Worm (Caenorhabditis elegans) whole organism, late embryonic: ENCODE data around the gene ssp-35.

Source experiments
- F13H6.1 ChIP-seq: sonication (generic microtip); optimal IDR thresholded peaks from 2 replicates; lab custom pipeline; 2016; ENCODE audit warnings: missing genetic modification characterization, missing compliant biosample characterization
- K02D7.2 ChIP-seq: sonication (generic microtip); optimal IDR thresholded peaks from 2 replicates; lab custom pipeline; 2017; ENCODE audit warnings: mild to moderate bottlenecking, missing genetic modification characterization, missing compliant biosample characterization
- T23F11.4 ChIP-seq: fragments of 200-800 bp; sonication (Bioruptor generic); optimal IDR thresholded peaks from 2 replicates; lab custom pipeline; 2018; ENCODE audit warnings: mild to moderate bottlenecking, missing genetic modification characterization, missing compliant biosample characterization
- ahr-1 ChIP-seq: sonication (generic microtip); optimal IDR thresholded peaks from 2 replicates; lab custom pipeline; 2016; ENCODE audit warnings: missing genetic modification characterization, missing compliant biosample characterization
- ama-1 ChIP-seq: fragments of 150-350 bp; optimal IDR thresholded peaks from 2 replicates; lab custom pipeline; 2014
- ceh-18 ChIP-seq: sonication (generic microtip); optimal IDR thresholded peaks from 2 replicates; lab custom pipeline; 2016; ENCODE audit warnings: missing genetic modification characterization, missing compliant biosample characterization
- ceh-24 ChIP-seq: sonication (generic microtip); optimal IDR thresholded peaks from 2 replicates; lab custom pipeline; 2016; ENCODE audit warnings: mild to moderate bottlenecking, missing genetic modification characterization, missing compliant biosample characterization
- ceh-30 ChIP-seq: fragments of 150-350 bp; optimal IDR thresholded peaks from 2 replicates; lab custom pipeline; 2014; ENCODE audit warnings: missing biosample characterization, missing genetic modification characterization
- ceh-31 ChIP-seq: sonication (generic microtip); optimal IDR thresholded peaks from 2 replicates; lab custom pipeline; 2016; ENCODE audit warnings: missing genetic modification characterization, missing compliant biosample characterization
- ceh-34 ChIP-seq: sonication (generic microtip); optimal IDR thresholded peaks from 2 replicates; lab custom pipeline; 2016; ENCODE audit warnings: mild to moderate bottlenecking, missing genetic modification characterization, missing compliant biosample characterization
- ceh-45 ChIP-seq: fragments of 200-800 bp; sonication (Bioruptor generic); IDR thresholded peaks from 2 replicates; pipeline ENCODE4 v1.3.6; 2022; ENCODE audit warnings: missing genetic modification reagents, missing genetic modification characterization, missing compliant biosample characterization
- ceh-6 ChIP-seq: fragments of 200-800 bp; sonication (Bioruptor generic); optimal IDR thresholded peaks from 2 replicates; lab custom pipeline; 2018; ENCODE audit warnings: mild to moderate bottlenecking, missing genetic modification characterization, missing compliant biosample characterization
- ceh-9 ChIP-seq: sonication (generic microtip); optimal IDR thresholded peaks from 2 replicates; lab custom pipeline; 2016; ENCODE audit warnings: mild to moderate bottlenecking, missing genetic modification characterization, inconsistent platforms, missing compliant biosample characterization
- che-1 ChIP-seq: sonication (generic microtip); optimal IDR thresholded peaks from 2 replicates; lab custom pipeline; 2016; ENCODE audit warnings: mild to moderate bottlenecking, missing genetic modification characterization, missing compliant biosample characterization
- elt-2 ChIP-seq: sonication (generic microtip); optimal IDR thresholded peaks from 2 replicates; lab custom pipeline; 2016; ENCODE audit warnings: missing genetic modification reagents, missing genetic modification characterization, missing compliant biosample characterization
- elt-4 ChIP-seq: sonication (generic microtip); optimal IDR thresholded peaks from 2 replicates; lab custom pipeline; 2016; ENCODE audit warnings: missing genetic modification characterization, missing compliant biosample characterization
- eyg-1 ChIP-seq: sonication (generic microtip); optimal IDR thresholded peaks from 2 replicates; lab custom pipeline; 2016; ENCODE audit warnings: missing genotype, missing genetic modification characterization, missing compliant biosample characterization
- fax-1 ChIP-seq: sonication (generic microtip); optimal IDR thresholded peaks from 2 replicates; lab custom pipeline; 2016; ENCODE audit warnings: missing genotype, missing genetic modification characterization, missing compliant biosample characterization
- fkh-10 ChIP-seq: fragments of 150-350 bp; optimal IDR thresholded peaks from 2 replicates; lab custom pipeline; 2014; ENCODE audit warnings: missing biosample characterization, missing genetic modification reagents, missing genetic modification characterization
- fkh-6 ChIP-seq: sonication (generic microtip); optimal IDR thresholded peaks from 2 replicates; lab custom pipeline; 2016; ENCODE audit warnings: missing genetic modification characterization, missing compliant biosample characterization
- hlh-15 ChIP-seq: sonication (generic microtip); optimal IDR thresholded peaks from 2 replicates; lab custom pipeline; 2016; ENCODE audit warnings: missing genetic modification characterization, missing compliant biosample characterization
- hlh-30 ChIP-seq: sonication (generic microtip); optimal IDR thresholded peaks from 2 replicates; lab custom pipeline; 2017; ENCODE audit warnings: antibody characterized with exemption, missing genetic modification characterization, missing compliant biosample characterization; ENCODE audit not compliant: insufficient read depth
- hlh-6 ChIP-seq: sonication (generic microtip); optimal IDR thresholded peaks from 2 replicates; lab custom pipeline; 2016; ENCODE audit warnings: missing genotype, missing genetic modification characterization, missing compliant biosample characterization
- lin-11 ChIP-seq: fragments of 200-800 bp; sonication (Bioruptor generic); optimal IDR thresholded peaks from 2 replicates; lab custom pipeline; 2018; ENCODE audit warnings: mild to moderate bottlenecking, missing genetic modification characterization, missing compliant biosample characterization
- nfya-1 ChIP-seq: sonication (generic microtip); optimal IDR thresholded peaks from 2 replicates; lab custom pipeline; 2017; ENCODE audit warnings: missing genetic modification characterization, mild to moderate bottlenecking, missing compliant biosample characterization, antibody characterized with exemption, moderate library complexity
- nhr-11 ChIP-seq: fragments of 150-350 bp; optimal IDR thresholded peaks from 2 replicates; lab custom pipeline; 2014; ENCODE audit warnings: missing biosample characterization, missing genetic modification characterization
- npax-4 ChIP-seq: sonication (generic microtip); optimal IDR thresholded peaks from 2 replicates; lab custom pipeline; 2016; ENCODE audit warnings: missing genetic modification characterization, missing compliant biosample characterization
- pat-9 ChIP-seq: fragments of 200-800 bp; sonication (Bioruptor generic); optimal IDR thresholded peaks from 2 replicates; lab custom pipeline; 2018; ENCODE audit warnings: mild to moderate bottlenecking, missing genetic modification characterization, moderate library complexity, missing compliant biosample characterization
- pqm-1 ChIP-seq: sonication (generic microtip); optimal IDR thresholded peaks from 2 replicates; lab custom pipeline; 2016; ENCODE audit warnings: missing genetic modification characterization, missing compliant biosample characterization
- rnt-1 ChIP-seq: sonication (generic microtip); optimal IDR thresholded peaks from 2 replicates; lab custom pipeline; 2016; ENCODE audit warnings: missing genetic modification characterization, missing compliant biosample characterization
- sox-2 ChIP-seq: fragments of 200-800 bp; sonication (Bioruptor generic); IDR thresholded peaks from 2 replicates; pipeline ENCODE4 v1.3.6; 2022; ENCODE audit warnings: missing genetic modification reagents, missing genetic modification characterization, missing compliant biosample characterization
- sox-4 ChIP-seq: sonication (generic microtip); optimal IDR thresholded peaks from 2 replicates; lab custom pipeline; 2017; ENCODE audit warnings: mild to moderate bottlenecking, missing genetic modification characterization, inconsistent platforms, missing compliant biosample characterization
- tbx-2 ChIP-seq: sonication (generic microtip); optimal IDR thresholded peaks from 2 replicates; lab custom pipeline; 2016; ENCODE audit warnings: missing genetic modification characterization, missing compliant biosample characterization
- tbx-7 ChIP-seq: sonication (generic microtip); optimal IDR thresholded peaks from 2 replicates; lab custom pipeline; 2016; ENCODE audit warnings: missing genotype, missing genetic modification characterization, missing compliant biosample characterization
- ttx-3 ChIP-seq: sonication (generic microtip); optimal IDR thresholded peaks from 2 replicates; lab custom pipeline; 2016; ENCODE audit warnings: missing genetic modification reagents, missing genetic modification characterization, missing compliant biosample characterization
- unc-3 ChIP-seq, 2 experiments: fragments of 200-800 bp in 1 of 2; sonication (Bioruptor generic) in 1 of 2; sonication (generic microtip) in 1 of 2; conservative IDR thresholded peaks in 1 of 2; optimal IDR thresholded peaks in 1 of 2; 2 replicates each; pipeline versions ENCODE4 v1.3.6 to Lab custom; 2016 to 2022; ENCODE audit warnings: missing compliant biosample characterization in 2 of 2, missing genetic modification characterization in 2 of 2, missing genetic modification reagents in 1 of 2
- unc-55 ChIP-seq: sonication (generic microtip); optimal IDR thresholded peaks from 2 replicates; lab custom pipeline; 2017; ENCODE audit warnings: missing biosample characterization, missing genetic modification reagents, missing genetic modification characterization
- unc-86 ChIP-seq: sonication (generic microtip); optimal IDR thresholded peaks from 2 replicates; lab custom pipeline; 2016; ENCODE audit warnings: missing genetic modification characterization, missing compliant biosample characterization
- zip-5 ChIP-seq: sonication (generic microtip); optimal IDR thresholded peaks from 2 replicates; lab custom pipeline; 2016; ENCODE audit warnings: missing genetic modification characterization, missing compliant biosample characterization
- ztf-16 ChIP-seq: sonication (generic microtip); optimal IDR thresholded peaks from 2 replicates; lab custom pipeline; 2017; ENCODE audit warnings: missing genetic modification characterization, missing compliant biosample characterization

ssp-35 gene

DNA sequence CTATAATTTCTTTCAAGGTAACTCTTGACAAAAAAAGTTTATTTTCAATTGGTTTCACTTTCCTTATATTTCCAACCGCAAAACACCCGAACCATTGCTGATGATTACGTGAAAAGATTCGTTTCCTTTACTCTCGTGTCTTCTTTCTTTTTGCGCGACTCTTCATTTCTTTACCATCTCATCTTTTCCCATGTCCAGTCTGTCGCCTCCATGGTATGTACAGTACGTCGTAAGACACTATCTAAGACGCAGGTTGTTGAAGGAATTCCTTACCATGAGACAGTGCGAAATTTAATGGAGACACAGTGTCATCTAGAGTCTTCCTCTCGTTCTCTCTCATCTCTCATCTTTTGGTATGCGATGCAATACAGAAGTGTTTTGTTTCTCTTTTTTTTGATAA lies 36.5 kb upstream of the ssp-35 start:
- peak; percentile 55 for TF ChIP-seq nfya-1 (tag; lab: Kevin White, UChicago)
- no peak for TF ChIP-seq ama-1 (lab: Kevin White, UChicago)
- no peak for TF ChIP-seq npax-4 (tag; lab: Kevin White, UChicago)
- TF ChIP-seq lin-11 (tag; lab: Kevin White, UChicago) = no peak
- TF ChIP-seq fkh-10 (GFP tag; lab: Kevin White, UChicago) = no peak
- TF ChIP-seq ceh-30 = peak; percentile 19
- peak; percentile 68 for TF ChIP-seq hlh-30 (tag; lab: Kevin White, UChicago)
- TF ChIP-seq ztf-16 (tag; lab: Kevin White, UChicago) = no peak
- TF ChIP-seq ceh-6 (GFP tag; lab: Kevin White, UChicago) = no peak
- peak; percentile 23 for TF ChIP-seq elt-2 (tag; lab: Kevin White, UChicago)
- TF ChIP-seq che-1 = no peak

DNA sequence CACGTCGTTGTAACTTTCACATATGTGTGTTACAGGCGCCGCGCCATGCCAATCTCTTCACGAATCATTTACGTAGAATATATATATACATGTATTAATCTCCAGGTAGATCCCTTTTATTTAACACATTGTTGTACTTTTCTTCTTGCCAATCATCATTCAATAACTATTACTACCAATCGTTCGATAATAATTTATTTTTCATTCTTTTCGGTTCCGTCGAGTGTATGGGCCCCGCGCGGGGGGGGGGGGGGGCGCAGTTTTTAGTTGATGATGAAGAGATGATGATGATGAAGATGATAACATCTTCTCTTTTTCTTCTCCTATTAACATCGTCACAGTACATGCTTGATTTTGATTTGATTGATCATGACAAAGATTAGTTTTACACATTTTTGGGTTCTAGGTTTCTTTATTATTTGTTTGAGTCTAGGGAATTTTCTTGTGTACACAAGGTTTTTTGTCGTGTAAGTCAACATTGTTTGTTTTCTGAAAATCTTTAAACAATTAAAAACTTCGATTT lies 35.7 kb upstream of the ssp-35 start:
- no peak for TF ChIP-seq unc-86
- no peak for TF ChIP-seq sox-4 (tag; lab: Kevin White, UChicago)
- no peak for TF ChIP-seq lin-11 (tag; lab: Kevin White, UChicago)
- TF ChIP-seq ceh-30 = no peak
- no peak for TF ChIP-seq elt-4
- TF ChIP-seq eyg-1 = no peak
- TF ChIP-seq tbx-7 (tag; lab: Kevin White, UChicago) = no peak
- no peak for TF ChIP-seq tbx-2 (tag; lab: Kevin White, UChicago)

DNA sequence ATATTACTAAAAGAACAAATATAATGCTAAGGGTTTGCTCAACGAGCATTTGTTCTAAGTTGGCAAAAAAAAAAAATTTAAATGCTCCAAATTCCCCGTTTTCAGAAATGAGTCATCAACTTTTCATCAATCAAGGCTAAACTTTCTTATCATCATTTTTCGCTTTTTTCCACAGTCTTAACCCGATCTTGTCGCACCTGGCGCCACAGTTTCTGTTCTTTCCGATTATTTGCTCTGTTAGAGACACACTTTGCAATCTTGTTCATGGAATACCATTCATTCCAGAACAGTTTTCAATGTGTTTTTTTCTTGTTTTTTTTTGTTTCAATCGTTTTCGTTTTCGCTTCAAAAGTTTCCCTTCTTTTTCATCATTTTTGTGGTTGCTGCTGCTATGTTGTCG lies 34.6 kb upstream of the ssp-35 start:
- TF ChIP-seq hlh-15 (tag; lab: Kevin White, UChicago) = no peak
- no peak for TF ChIP-seq hlh-6 (tag; lab: Kevin White, UChicago)
- no peak for TF ChIP-seq eyg-1
- no peak for TF ChIP-seq ceh-18 (tag; lab: Kevin White, UChicago)
- no peak for TF ChIP-seq ceh-30
- TF ChIP-seq ceh-24 (tag; lab: Kevin White, UChicago) = no peak
- TF ChIP-seq fkh-10 (GFP tag; lab: Kevin White, UChicago) = no peak
- no peak for TF ChIP-seq ceh-45 (GFP tag; lab: Robert Waterston, UW)
- no peak for TF ChIP-seq ahr-1 (tag; lab: Kevin White, UChicago)
- TF ChIP-seq unc-55 (GFP tag; lab: Kevin White, UChicago) = no peak
- TF ChIP-seq, all 69 proteins: peak for 0

DNA sequence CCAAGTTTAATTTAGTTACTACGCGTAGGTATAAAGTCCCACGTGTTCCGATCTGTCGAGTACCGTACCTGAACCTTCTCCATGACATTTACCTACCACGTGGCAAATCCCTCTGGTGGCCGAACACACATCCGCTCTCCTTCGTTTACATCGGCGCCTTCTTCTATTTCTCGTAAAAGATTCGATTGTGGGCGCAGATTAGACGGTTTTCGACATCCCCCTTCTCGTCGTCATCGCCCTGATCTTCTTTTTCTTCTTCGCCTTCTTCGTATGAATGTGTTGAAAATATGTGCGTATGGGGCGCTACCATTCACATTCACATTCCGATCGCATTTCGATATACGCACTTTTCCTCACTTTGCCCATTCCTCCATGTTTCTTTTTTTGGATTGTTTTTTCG lies 33.2 kb upstream of the ssp-35 start:
- peak; percentile 14 for TF ChIP-seq rnt-1 (tag; lab: Kevin White, UChicago)
- TF ChIP-seq K02D7.2 (tag; lab: Kevin White, UChicago) = no peak

DNA sequence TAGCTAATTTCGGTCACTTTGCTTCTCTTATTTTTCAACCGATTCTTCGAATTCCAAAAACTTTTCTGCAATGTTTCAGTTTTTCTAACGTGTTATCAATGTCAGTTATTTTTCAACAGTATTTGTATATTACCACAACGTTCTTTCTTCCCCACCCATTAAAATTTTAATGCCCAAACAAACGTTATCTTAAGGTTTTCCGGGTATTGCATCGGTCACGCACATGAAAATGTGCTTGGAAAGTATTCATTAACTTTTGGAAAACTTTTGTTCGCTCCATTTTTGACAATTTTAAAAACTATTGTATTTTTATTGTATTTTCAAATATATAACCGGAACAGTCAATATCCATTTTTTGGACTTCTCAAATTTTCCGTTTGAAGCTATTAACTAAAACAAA lies 32.5 kb upstream of the ssp-35 start:
- TF ChIP-seq ceh-30 = no peak

DNA sequence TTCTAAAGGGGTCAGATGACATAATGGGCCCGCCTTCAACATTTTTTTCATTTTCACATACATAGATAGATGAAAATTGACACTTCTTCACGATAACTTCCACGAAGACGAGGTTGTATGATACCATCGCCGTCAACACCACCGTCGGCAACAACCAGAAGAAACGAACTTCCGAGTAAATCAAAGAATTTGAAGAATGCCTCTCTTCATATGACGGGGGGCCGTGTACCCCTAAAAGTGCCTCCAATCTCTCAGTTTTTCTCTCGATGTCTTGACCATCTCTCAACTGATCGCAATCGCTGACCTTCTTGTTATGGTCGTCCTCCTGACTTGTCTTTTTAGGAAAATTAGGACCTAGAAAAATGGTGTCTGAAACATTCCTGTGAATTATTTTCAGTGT lies 31.9 kb upstream of the ssp-35 start:
- TF ChIP-seq ceh-9 (tag; lab: Kevin White, UChicago) (no peak), fkh-6 (tag; lab: Kevin White, UChicago) (no peak), fkh-10 (GFP tag; lab: Kevin White, UChicago) (no peak), zip-5 (no peak), pat-9 (tag; lab: Kevin White, UChicago) (no peak), sox-2 (GFP tag; lab: Robert Waterston, UW) (no peak), ceh-34 (tag; lab: Kevin White, UChicago) (no peak), ceh-31 (tag; lab: Kevin White, UChicago) (no peak), elt-2 (tag; lab: Kevin White, UChicago) (no peak), fax-1 (tag; lab: Kevin White, UChicago) (no peak), unc-3 (GFP tag; conservative IDR thresholded peaks at IDR 0.05; lab: Robert Waterston, UW) (no peak), unc-3 (tag; optimal IDR thresholded peaks at IDR 0.05; lab: Kevin White, UChicago) (no peak), ttx-3 (tag; lab: Kevin White, UChicago) (no peak), F13H6.1 (tag; lab: Kevin White, UChicago) (no peak), nhr-11 (tag; lab: Kevin White, UChicago) (no peak), hlh-6 (tag; lab: Kevin White, UChicago) (no peak), pqm-1 (tag; lab: Kevin White, UChicago) (no peak), unc-86 (no peak), T23F11.4 (GFP tag; lab: Kevin White, UChicago) (no peak), ama-1 (lab: Kevin White, UChicago) (no peak), rnt-1 (tag; lab: Kevin White, UChicago) (no peak)
